Fruit fly (Drosophila melanogaster) whole organism, embryonic: Measurements from ENCODE around the gene vkg.

Experiments
- BEAF-32 ChIP-seq: fragments of 200-800 bp; sonication (Bioruptor generic); optimal IDR thresholded peaks from 3 replicates; lab custom pipeline; 2017; ENCODE audit warnings: missing biosample characterization, missing genetic modification characterization, mild to moderate bottlenecking, moderate library complexity, missing genetic modification reagents
- Bdp1 ChIP-seq: fragments of 200-800 bp; sonication (Bioruptor generic); optimal IDR thresholded peaks from 3 replicates; lab custom pipeline; 2016; ENCODE audit warnings: missing biosample characterization, missing genetic modification characterization
- CG12155 ChIP-seq: fragments of 200-800 bp; sonication (Bioruptor generic); optimal IDR thresholded peaks from 3 replicates; lab custom pipeline; 2016; ENCODE audit warnings: missing biosample characterization, missing genetic modification characterization
- CG13296 ChIP-seq: fragments of 200-800 bp; sonication (Bioruptor generic); optimal IDR thresholded peaks from 3 replicates; lab custom pipeline; 2018; ENCODE audit warnings: missing biosample characterization, mild to moderate bottlenecking, missing genetic modification characterization
- CG14441 ChIP-seq: fragments of 200-800 bp; sonication (Bioruptor generic); IDR thresholded peaks from 2 replicates; pipeline ENCODE4 v1.3.6; 2022; ENCODE audit warnings: missing biosample characterization, missing genetic modification characterization
- CG17186 ChIP-seq: fragments of 200-800 bp; sonication (Bioruptor generic); optimal IDR thresholded peaks from 3 replicates; lab custom pipeline; 2017; ENCODE audit warnings: missing biosample characterization, missing genetic modification reagents, missing genetic modification characterization
- CG1832 ChIP-seq: fragments of 200-800 bp; sonication (Bioruptor generic); optimal IDR thresholded peaks from 2 replicates; lab custom pipeline; 2017; ENCODE audit warnings: missing biosample characterization, mild to moderate bottlenecking, missing genetic modification characterization, inconsistent platforms
- CG18599 ChIP-seq: fragments of 200-800 bp; sonication (Bioruptor generic); optimal IDR thresholded peaks from 3 replicates; lab custom pipeline; 2017; ENCODE audit warnings: missing biosample characterization, missing genetic modification characterization, mild to moderate bottlenecking, moderate library complexity, missing genetic modification reagents
- CG34224 ChIP-seq: fragments of 200-800 bp; sonication (Bioruptor generic); IDR thresholded peaks from 3 replicates; pipeline ENCODE4 v1.3.6; 2022; ENCODE audit warnings: missing biosample characterization, missing genetic modification characterization; ENCODE audit not compliant: partially characterized antibody
- CG34376 ChIP-seq: fragments of 200-800 bp; sonication (Bioruptor generic); optimal IDR thresholded peaks from 2 replicates; lab custom pipeline; 2018; ENCODE audit warnings: missing biosample characterization, mild to moderate bottlenecking, missing genetic modification characterization
- CG34422 ChIP-seq: fragments of 200-800 bp; sonication (Bioruptor generic); IDR thresholded peaks from 3 replicates; pipeline ENCODE4 v1.3.6; 2022; ENCODE audit warnings: missing biosample characterization, missing genetic modification characterization
- CG6854 ChIP-seq: fragments of 200-800 bp; sonication (Bioruptor generic); optimal IDR thresholded peaks from 3 replicates; lab custom pipeline; 2017; ENCODE audit warnings: missing biosample characterization, mild to moderate bottlenecking, missing genetic modification characterization
- CG8290 ChIP-seq, 3 experiments: fragments of 200-800 bp; sonication (Bioruptor generic); optimal IDR thresholded peaks; 2 replicates each; lab custom pipeline; 2016 to 2019; ENCODE audit warnings: missing biosample characterization in 3 of 3, missing genetic modification characterization in 3 of 3, mild to moderate bottlenecking in 2 of 3, moderate library complexity in 1 of 3
- CG9215 ChIP-seq: fragments of 200-800 bp; sonication (Bioruptor generic); IDR thresholded peaks from 2 replicates; pipeline ENCODE4 v1.3.6; 2022; ENCODE audit warnings: missing biosample characterization, missing genetic modification characterization
- Deaf1 ChIP-seq: fragments of 200-800 bp; optimal IDR thresholded peaks from 3 replicates; lab custom pipeline; 2019; ENCODE audit warnings: missing biosample characterization, mild to moderate bottlenecking, missing genetic modification characterization, moderate library complexity
- Ets65A ChIP-seq: fragments of 200-800 bp; sonication (Bioruptor generic); peaks from one replicate; lab custom pipeline; 2016; ENCODE audit warnings: missing biosample characterization, missing genetic modification characterization
- Ets97D ChIP-seq: fragments of 200-800 bp; sonication (Bioruptor generic); optimal IDR thresholded peaks from 3 replicates; lab custom pipeline; 2016; ENCODE audit warnings: missing biosample characterization, missing genetic modification characterization
- Hand ChIP-seq: fragments of 200-800 bp; sonication (Bioruptor generic); optimal IDR thresholded peaks from 2 replicates; lab custom pipeline; 2017; ENCODE audit warnings: mild to moderate bottlenecking, missing biosample characterization, missing genetic modification reagents, missing genetic modification characterization
- Hmx ChIP-seq: fragments of 200-800 bp; sonication (Bioruptor generic); optimal IDR thresholded peaks from 2 replicates; lab custom pipeline; 2016; ENCODE audit warnings: missing biosample characterization, missing genetic modification characterization
- Hr51 ChIP-seq, 2 experiments: fragments of 200-800 bp; sonication (Bioruptor generic); optimal IDR thresholded peaks; 2 replicates in 1 of 2; 3 replicates in 1 of 2; lab custom pipeline; 2016 to 2018; ENCODE audit warnings: missing biosample characterization in 2 of 2, missing genetic modification characterization in 2 of 2, mild to moderate bottlenecking in 1 of 2, moderate library complexity in 1 of 2
- Hr78 ChIP-seq, 2 experiments: fragments of 200-800 bp in 1 of 2; fragments of >200 bp in 1 of 2; sonication (Bioruptor generic) in 1 of 2; optimal IDR thresholded peaks; 2 replicates each; lab custom pipeline; 2017 to 2019; ENCODE audit warnings: missing biosample characterization in 2 of 2, missing genetic modification characterization in 2 of 2, mild to moderate bottlenecking in 1 of 2, moderate library complexity in 1 of 2
- Lhr ChIP-seq: fragments of 200-800 bp; sonication (Bioruptor generic); optimal IDR thresholded peaks from 3 replicates; lab custom pipeline; 2017; ENCODE audit warnings: mild to moderate bottlenecking, missing biosample characterization, missing genetic modification reagents, missing genetic modification characterization
- NFAT ChIP-seq: fragments of 200-800 bp; sonication (Bioruptor generic); IDR thresholded peaks from 2 replicates; pipeline ENCODE4 v1.3.6; 2022; ENCODE audit warnings: missing biosample characterization, missing genetic modification characterization
- Side ChIP-seq: fragments of 200-800 bp; sonication (Bioruptor generic); optimal IDR thresholded peaks from 2 replicates; lab custom pipeline; 2016; ENCODE audit warnings: missing biosample characterization, missing genetic modification characterization
- Trl ChIP-seq, 3 experiments: fragments of >200 bp in 2 of 3; fragments of 200-800 bp in 1 of 3; sonication (Bioruptor generic) in 1 of 3; optimal IDR thresholded peaks; 2 replicates in 1 of 3; 3 replicates in 2 of 3; lab custom pipeline; 2016 to 2017; ENCODE audit warnings: missing biosample characterization in 1 of 3, missing genetic modification characterization in 1 of 3
- Usf ChIP-seq: fragments of 200-800 bp; sonication (Bioruptor generic); optimal IDR thresholded peaks from 2 replicates; lab custom pipeline; 2017; ENCODE audit warnings: missing genotype, missing biosample characterization, missing genetic modification characterization
- abd-A ChIP-seq: fragments of 200-800 bp; sonication (Bioruptor generic); optimal IDR thresholded peaks from 3 replicates; lab custom pipeline; 2019; ENCODE audit warnings: missing biosample characterization, mild to moderate bottlenecking, missing genetic modification characterization, moderate library complexity
- chn ChIP-seq: fragments of 200-800 bp; sonication (Bioruptor generic); optimal IDR thresholded peaks from 2 replicates; lab custom pipeline; 2016; ENCODE audit warnings: missing biosample characterization, missing genetic modification characterization
- crol ChIP-seq: fragments of 200-800 bp; sonication (Bioruptor generic); IDR thresholded peaks from 2 replicates; pipeline ENCODE4 v1.3.6; 2022; ENCODE audit warnings: missing biosample characterization, missing genetic modification characterization
- da ChIP-seq: fragments of 200-800 bp; sonication (Bioruptor generic); optimal IDR thresholded peaks from 2 replicates; lab custom pipeline; 2016; ENCODE audit warnings: missing biosample characterization, missing genetic modification characterization
- danr ChIP-seq: fragments of 200-800 bp; sonication (Bioruptor generic); IDR thresholded peaks from 2 replicates; pipeline ENCODE4 v1.3.6; 2022; ENCODE audit warnings: missing biosample characterization, missing genetic modification characterization
- dpn ChIP-seq, 2 experiments: fragments of 200-800 bp; sonication (Bioruptor generic); optimal IDR thresholded peaks; 3 replicates each; lab custom pipeline; 2016; ENCODE audit warnings: missing biosample characterization in 2 of 2, missing genetic modification characterization in 2 of 2
- dysf ChIP-seq: fragments of 200-800 bp; sonication (Bioruptor generic); IDR thresholded peaks from 3 replicates; pipeline ENCODE4 v1.3.6; 2022; ENCODE audit warnings: missing biosample characterization, missing genetic modification characterization
- ewg ChIP-seq: fragments of 200-800 bp; sonication (Bioruptor generic); optimal IDR thresholded peaks from 3 replicates; lab custom pipeline; 2017; ENCODE audit warnings: mild to moderate bottlenecking, missing biosample characterization, missing genetic modification reagents, missing genetic modification characterization
- fd96Cb ChIP-seq: fragments of 200-800 bp; sonication (Bioruptor generic); optimal IDR thresholded peaks from 2 replicates; lab custom pipeline; 2018; ENCODE audit warnings: missing biosample characterization, mild to moderate bottlenecking, missing genetic modification characterization, moderate library complexity
- fru ChIP-seq: fragments of >200 bp; optimal IDR thresholded peaks from 2 replicates; lab custom pipeline; 2017
- gt ChIP-seq: fragments of 200-800 bp; sonication (Bioruptor generic); IDR thresholded peaks from 2 replicates; pipeline ENCODE4 v1.3.6; 2022; ENCODE audit warnings: missing biosample characterization, missing genetic modification characterization
- hbn ChIP-seq: fragments of 200-800 bp; sonication (Bioruptor generic); IDR thresholded peaks from 2 replicates; pipeline ENCODE4 v1.3.6; 2022; ENCODE audit warnings: missing biosample characterization, missing genetic modification characterization; ENCODE audit not compliant: partially characterized antibody
- ind ChIP-seq: fragments of 200-800 bp; sonication (Bioruptor generic); optimal IDR thresholded peaks from 3 replicates; lab custom pipeline; 2016; ENCODE audit warnings: missing biosample characterization, missing genetic modification characterization
- jing ChIP-seq: fragments of 200-800 bp; sonication (Bioruptor generic); optimal IDR thresholded peaks from 2 replicates; lab custom pipeline; 2018; ENCODE audit warnings: missing biosample characterization, mild to moderate bottlenecking, missing genetic modification characterization
- lab ChIP-seq: fragments of 200-800 bp; sonication (Bioruptor generic); optimal IDR thresholded peaks from 3 replicates; lab custom pipeline; 2017; ENCODE audit warnings: missing biosample characterization, missing genetic modification characterization, mild to moderate bottlenecking, moderate library complexity, missing genetic modification reagents
- mld ChIP-seq: fragments of 200-800 bp; sonication (Bioruptor generic); IDR thresholded peaks from 3 replicates; pipeline ENCODE4 v1.3.6; 2022; ENCODE audit warnings: missing biosample characterization, missing genetic modification characterization; ENCODE audit not compliant: partially characterized antibody
- odd ChIP-seq: fragments of 200-800 bp; sonication (Bioruptor generic); optimal IDR thresholded peaks from 2 replicates; lab custom pipeline; 2017; ENCODE audit warnings: missing biosample characterization, mild to moderate bottlenecking, missing genetic modification characterization
- psq ChIP-seq: fragments of 200-800 bp; sonication (Bioruptor generic); optimal IDR thresholded peaks from 2 replicates; lab custom pipeline; 2017; ENCODE audit warnings: missing biosample characterization, missing genetic modification characterization
- run ChIP-seq: fragments of 200-800 bp; sonication (Bioruptor generic); optimal IDR thresholded peaks from 3 replicates; lab custom pipeline; 2018; ENCODE audit warnings: missing biosample characterization, mild to moderate bottlenecking, missing genetic modification characterization
- seq ChIP-seq: fragments of 200-800 bp; sonication (Bioruptor generic); IDR thresholded peaks from 2 replicates; pipeline ENCODE4 v1.3.6; 2022; ENCODE audit warnings: missing biosample characterization, missing genetic modification characterization
- sqz ChIP-seq: fragments of 200-800 bp; sonication (Bioruptor generic); optimal IDR thresholded peaks from 3 replicates; lab custom pipeline; 2018; ENCODE audit warnings: missing biosample characterization, mild to moderate bottlenecking, missing genetic modification characterization
- sug ChIP-seq: fragments of 200-800 bp; optimal IDR thresholded peaks from 2 replicates; lab custom pipeline; 2019; ENCODE audit warnings: missing biosample characterization, mild to moderate bottlenecking, missing genetic modification characterization, moderate library complexity
- tgo ChIP-seq: fragments of 200-800 bp; sonication (Bioruptor generic); IDR thresholded peaks from 3 replicates; pipeline ENCODE4 v1.3.6; 2022; ENCODE audit warnings: missing biosample characterization, missing genetic modification characterization

The vkg gene

dm6 chr2L:5063936-5064335 lies 35.9 kb upstream of the vkg start (continued):
- TF ChIP-seq lab (GFP tag; lab: Kevin White, UChicago) (peak; percentile 56), hbn (GFP tag; lab: Robert Waterston, UW) (peak; percentile 33; the same call in 1 of the 2 replicates), CG34422 (GFP tag; lab: Robert Waterston, UW) (0 out of 3 replicates have a peak, but pooled peaks have one; percentile 44), mld (no peak), crol (GFP tag; lab: Robert Waterston, UW) (peak; percentile 88), abd-A (tag; lab: Kevin White, UChicago) (peak; percentile 65), seq (peak; percentile 43; the same call in 1 of the 2 replicates), CG13296 (GFP tag; lab: Kevin White, UChicago) (peak; percentile 29), Deaf1 (tag; lab: Kevin White, UChicago) (peak; percentile 13), Ets65A (GFP tag; lab: Kevin White, UChicago) (peak; percentile 57), Hr51 (GFP tag; optimal IDR thresholded peaks at IDR 0.05; lab: Kevin White, UChicago) (peak in 1 of 2 experiments; percentile 34), sug (peak; percentile 61), Hand (GFP tag; lab: Kevin White, UChicago) (no peak), sqz (GFP tag; lab: Kevin White, UChicago) (peak; percentile 55), psq (GFP tag; lab: Kevin White, UChicago) (peak; percentile 52), Trl (optimal IDR thresholded peaks at IDR 0.05; lab: Kevin White, UChicago) (peak in 1 of 2 experiments; percentile 20), Trl (GFP tag; optimal IDR thresholded peaks at IDR 0.05; lab: Kevin White, UChicago) (no peak), Hmx (no peak), CG8290 (GFP tag; optimal IDR thresholded peaks at IDR 0.05; lab: Kevin White, UChicago) (no peak), CG8290 (tag; optimal IDR thresholded peaks at IDR 0.05; lab: Kevin White, UChicago) (peak in 1 of 2 experiments; percentile 46), CG34376 (peak; percentile 50), ewg (GFP tag; lab: Kevin White, UChicago) (peak; percentile 81), CG18599 (peak; percentile 64), odd (GFP tag; lab: Kevin White, UChicago) (peak; percentile 12)

dm6 chr2L:5062799-5063404 lies 34.9 kb upstream of the vkg start:
- TF ChIP-seq Bdp1 (no peak), CG14441 (GFP tag; lab: Robert Waterston, UW) (no peak), dysf (GFP tag; lab: Robert Waterston, UW) (no peak), danr (no peak), jing (GFP tag; lab: Kevin White, UChicago) (no peak), Side (GFP tag; lab: Kevin White, UChicago) (no peak), chn (GFP tag; lab: Kevin White, UChicago) (no peak), CG17186 (GFP tag; lab: Kevin White, UChicago) (no peak), dpn (GFP tag; optimal IDR thresholded peaks at IDR 0.05; lab: Kevin White, UChicago) (no peak), fd96Cb (tag; lab: Kevin White, UChicago) (no peak), ewg (GFP tag; lab: Kevin White, UChicago) (peak; percentile 96), NFAT (GFP tag; lab: Robert Waterston, UW) (peak; percentile 30; the same call in 1 of the 2 replicates), run (tag; lab: Kevin White, UChicago) (no peak), CG9215 (no peak), da (GFP tag; lab: Kevin White, UChicago) (no peak), ind (GFP tag; lab: Kevin White, UChicago) (no peak), BEAF-32 (GFP tag; lab: Kevin White, UChicago) (no peak), CG34224 (no peak), Usf (GFP tag; lab: Kevin White, UChicago) (no peak), Hr78 (GFP tag; optimal IDR thresholded peaks at IDR 0.05; lab: Kevin White, UChicago) (peak in 1 of 2 experiments; percentile 8), Lhr (GFP tag; lab: Kevin White, UChicago) (no peak), tgo (GFP tag; lab: Robert Waterston, UW) (no peak), CG1832 (GFP tag; lab: Kevin White, UChicago) (peak; percentile 7), gt (GFP tag; lab: Robert Waterston, UW) (no peak), fru (lab: Kevin White, UChicago) (no peak), CG6854 (no peak), Ets97D (GFP tag; lab: Kevin White, UChicago) (peak; percentile 19), CG12155 (GFP tag; lab: Kevin White, UChicago) (no peak)
